Worm (Caenorhabditis elegans): ENCODE results near the gene F02E8.4.

F02E8.4 gene

ce11 chrX:4469297-4469816 is 15.4 kb downstream of the F02E8.4 start, which contains the start of gene asb-2 (continued):
- no peak for TF ChIP-seq ceh-40 (GFP tag; IDR thresholded peaks at IDR 0.05)
- TF ChIP-seq ets-4 (GFP tag; optimal IDR thresholded peaks at IDR 0.05) = no peak
- TF ChIP-seq ccch-3 (GFP tag; optimal IDR thresholded peaks at IDR 0.05) = no peak
- TF ChIP-seq ceh-27 (GFP tag; optimal IDR thresholded peaks at IDR 0.05) = peak; percentile 52
- TF ChIP-seq lsl-1 (GFP tag; optimal IDR thresholded peaks at IDR 0.05) = no peak
- no peak for TF ChIP-seq egl-18 (GFP tag; IDR thresholded peaks at IDR 0.05)
- no peak for TF ChIP-seq K11D2.4 (GFP tag; IDR thresholded peaks at IDR 0.05)
- no peak for TF ChIP-seq F55B11.4 (tag; optimal IDR thresholded peaks at IDR 0.05; ENCODE audit: borderline replicate concordance, insufficient read depth)
- TF ChIP-seq C06A6.2 (GFP tag; conservative IDR thresholded peaks at IDR 0.05) = no peak
- TF ChIP-seq B0336.3 (GFP tag; IDR thresholded peaks at IDR 0.05) = no peak
- no peak for TF ChIP-seq egl-44 (GFP tag; IDR thresholded peaks at IDR 0.05)
- TF ChIP-seq tbx-9 (tag; optimal IDR thresholded peaks at IDR 0.05; ENCODE audit: borderline replicate concordance) = no peak
- TF ChIP-seq F10E7.11 (tag; optimal IDR thresholded peaks at IDR 0.05) = no peak
- TF ChIP-seq ekl-4 (GFP tag; IDR thresholded peaks at IDR 0.05) = no peak
- no peak for TF ChIP-seq die-1 (tag; optimal IDR thresholded peaks at IDR 0.05)
- TF ChIP-seq nhr-120 (GFP tag; IDR thresholded peaks at IDR 0.05) = no peak
- TF ChIP-seq T26A5.8 (tag; optimal IDR thresholded peaks at IDR 0.05) = no peak
- no peak for TF ChIP-seq rpc-1 (optimal IDR thresholded peaks at IDR 0.05)
- no peak for TF ChIP-seq rpc-1 (tag; optimal IDR thresholded peaks at IDR 0.05)
- no peak for TF ChIP-seq lin-54 (GFP tag; optimal IDR thresholded peaks at IDR 0.05)
- TF ChIP-seq rec-8 (tag; optimal IDR thresholded peaks at IDR 0.05) = no peak
- no peak for TF ChIP-seq nhr-90 (tag; optimal IDR thresholded peaks at IDR 0.05)
- no peak for TF ChIP-seq mel-28 (tag; optimal IDR thresholded peaks at IDR 0.05; ENCODE audit: borderline replicate concordance)
- TF ChIP-seq F49E8.2 (tag; optimal IDR thresholded peaks at IDR 0.05; ENCODE audit: insufficient read depth) = no peak
- TF ChIP-seq aptf-3 (GFP tag; IDR thresholded peaks at IDR 0.05) = no peak
- TF ChIP-seq B0035.1 (tag; optimal IDR thresholded peaks at IDR 0.05) = no peak
- TF ChIP-seq zim-3 (tag; optimal IDR thresholded peaks at IDR 0.05) = no peak
- no peak for TF ChIP-seq sdz-38 (tag; optimal IDR thresholded peaks at IDR 0.05)
- TF ChIP-seq mxl-1 (tag; optimal IDR thresholded peaks at IDR 0.05) = no peak
- peak; percentile 19 for TF ChIP-seq ztf-18 (tag; optimal IDR thresholded peaks at IDR 0.05)
- TF ChIP-seq nhr-27 (tag; optimal IDR thresholded peaks at IDR 0.05) = no peak
- 0 out of 2 replicates have a peak, but pooled peaks have one; percentile 12 for TF ChIP-seq cebp-1 (GFP tag; IDR thresholded peaks at IDR 0.05)
- TF ChIP-seq cebp-1 (tag; optimal IDR thresholded peaks at IDR 0.05) = peak; percentile 84
- no peak for TF ChIP-seq zfh-2 (GFP tag; conservative IDR thresholded peaks at IDR 0.05)
- TF ChIP-seq hsf-1 (GFP tag; IDR thresholded peaks at IDR 0.05) = no peak
- no peak for TF ChIP-seq ztf-3 (GFP tag; optimal IDR thresholded peaks at IDR 0.05)
- no peak for TF ChIP-seq xnd-1 (tag; optimal IDR thresholded peaks at IDR 0.05)
- no peak for TF ChIP-seq mes-4 (tag; optimal IDR thresholded peaks at IDR 0.05)
- no peak for TF ChIP-seq D2030.7 (GFP tag; IDR thresholded peaks at IDR 0.05)
- TF ChIP-seq hlh-26 (GFP tag; conservative IDR thresholded peaks at IDR 0.05) = no peak
- TF ChIP-seq lag-1 (GFP tag; IDR thresholded peaks at IDR 0.05) = no peak
- no peak for TF ChIP-seq madf-8 (GFP tag; conservative IDR thresholded peaks at IDR 0.05)
- no peak for TF ChIP-seq Y67H2A.10 (GFP tag; conservative IDR thresholded peaks at IDR 0.05)
- no peak for TF ChIP-seq ztf-26 (tag; optimal IDR thresholded peaks at IDR 0.05)
- no peak for TF ChIP-seq atf-7 (tag; optimal IDR thresholded peaks at IDR 0.05)
- TF ChIP-seq F39B2.1 (GFP tag; IDR thresholded peaks at IDR 0.05) = no peak
